Fruit fly (Drosophila melanogaster) whole organism, pupa: ENCODE data around the gene Uba4.

ENCODE experiments used
- CG4496 ChIP-seq: fragments of 200-800 bp; sonication (Bioruptor generic); IDR thresholded peaks from 3 replicates; pipeline ENCODE4 v1.3.6; 2022; ENCODE audit warnings: missing biosample characterization, missing genetic modification characterization
- CG9948 ChIP-seq: fragments of 200-800 bp; sonication (Bioruptor generic); optimal IDR thresholded peaks from 2 replicates; lab custom pipeline; 2018; ENCODE audit warnings: missing biosample characterization, mild to moderate bottlenecking, missing genetic modification characterization, moderate library complexity
- D1 ChIP-seq: fragments of 200-800 bp; sonication (Bioruptor generic); optimal IDR thresholded peaks from 2 replicates; lab custom pipeline; 2018; ENCODE audit warnings: missing biosample characterization, mild to moderate bottlenecking, missing genetic modification characterization, moderate library complexity
- Pif1A ChIP-seq: fragments of 200-800 bp; sonication (Bioruptor generic); optimal IDR thresholded peaks from 3 replicates; lab custom pipeline; 2016; ENCODE audit warnings: missing biosample characterization, missing genetic modification characterization
- Pif1B ChIP-seq: fragments of 200-800 bp; sonication (Bioruptor generic); optimal IDR thresholded peaks from 3 replicates; lab custom pipeline; 2016; ENCODE audit warnings: missing biosample characterization, missing genetic modification characterization
- Snoo ChIP-seq: fragments of 200-800 bp; sonication (Bioruptor generic); optimal IDR thresholded peaks from 3 replicates; lab custom pipeline; 2017; ENCODE audit warnings: missing biosample characterization, mild to moderate bottlenecking, missing genetic modification characterization, inconsistent platforms
- rn ChIP-seq: fragments of 200-800 bp; sonication (Bioruptor generic); IDR thresholded peaks from 2 replicates; pipeline ENCODE4 v1.3.6; 2022; ENCODE audit warnings: missing biosample characterization, missing genetic modification characterization

dm6 chr2L:8548118-8548517 is 30.9 kb downstream of the Uba4 start:
- TF ChIP-seq Snoo (tag; lab: Kevin White, UChicago) = no peak
- no peak for TF ChIP-seq rn (GFP tag; lab: Robert Waterston, UW)
- TF ChIP-seq D1 = no peak
- TF ChIP-seq CG4496 (GFP tag; lab: Robert Waterston, UW) = no peak
- TF ChIP-seq Pif1B = no peak
- no peak for TF ChIP-seq Pif1A (GFP tag; lab: Kevin White, UChicago)
- no peak for TF ChIP-seq CG9948 (tag; lab: Kevin White, UChicago)
